Worm (Caenorhabditis elegans) whole organism, late embryonic: Measurements from ENCODE around the gene nas-25.

Experiments used
- K09A11.1 ChIP-seq: sonication (generic microtip); optimal IDR thresholded peaks from 2 replicates; lab custom pipeline; 2017; ENCODE audit warnings: antibody characterized with exemption, mild to moderate bottlenecking, missing genetic modification characterization, missing compliant biosample characterization; ENCODE audit not compliant: insufficient read depth
- ceh-14 ChIP-seq: sonication (generic microtip); optimal IDR thresholded peaks from 2 replicates; lab custom pipeline; 2016; ENCODE audit warnings: missing genotype, missing genetic modification characterization, missing compliant biosample characterization
- ceh-19 ChIP-seq: fragments of 200-800 bp; sonication (Bioruptor generic); optimal IDR thresholded peaks from 2 replicates; lab custom pipeline; 2018; ENCODE audit warnings: mild to moderate bottlenecking, missing genetic modification characterization, missing compliant biosample characterization
- ceh-31 ChIP-seq: sonication (generic microtip); optimal IDR thresholded peaks from 2 replicates; lab custom pipeline; 2016; ENCODE audit warnings: missing genetic modification characterization, missing compliant biosample characterization
- ceh-45 ChIP-seq: fragments of 200-800 bp; sonication (Bioruptor generic); IDR thresholded peaks from 2 replicates; pipeline ENCODE4 v1.3.6; 2022; ENCODE audit warnings: missing genetic modification reagents, missing genetic modification characterization, missing compliant biosample characterization
- che-1 ChIP-seq: sonication (generic microtip); optimal IDR thresholded peaks from 2 replicates; lab custom pipeline; 2016; ENCODE audit warnings: mild to moderate bottlenecking, missing genetic modification characterization, missing compliant biosample characterization
- dmd-4 ChIP-seq: sonication (generic microtip); optimal IDR thresholded peaks from 2 replicates; lab custom pipeline; 2016; ENCODE audit warnings: borderline replicate concordance, missing genetic modification characterization, missing compliant biosample characterization
- dve-1 ChIP-seq: sonication (generic microtip); optimal IDR thresholded peaks from 2 replicates; lab custom pipeline; 2017; ENCODE audit warnings: antibody characterized with exemption, mild to moderate bottlenecking, missing genetic modification characterization, missing compliant biosample characterization
- elt-2 ChIP-seq: sonication (generic microtip); optimal IDR thresholded peaks from 2 replicates; lab custom pipeline; 2016; ENCODE audit warnings: missing genetic modification reagents, missing genetic modification characterization, missing compliant biosample characterization
- gmeb-2 ChIP-seq: sonication (generic microtip); optimal IDR thresholded peaks from 2 replicates; lab custom pipeline; 2016; ENCODE audit warnings: missing genetic modification characterization, inconsistent platforms, missing compliant biosample characterization
- hlh-15 ChIP-seq: sonication (generic microtip); optimal IDR thresholded peaks from 2 replicates; lab custom pipeline; 2016; ENCODE audit warnings: missing genetic modification characterization, missing compliant biosample characterization
- mec-3 ChIP-seq: sonication (generic microtip); optimal IDR thresholded peaks from 2 replicates; lab custom pipeline; 2016; ENCODE audit warnings: borderline replicate concordance, missing genetic modification characterization, missing compliant biosample characterization
- pag-3 ChIP-seq: sonication (generic microtip); optimal IDR thresholded peaks from 2 replicates; lab custom pipeline; 2016; ENCODE audit warnings: missing compliant biosample characterization, missing genetic modification characterization, borderline replicate concordance
- pax-1 ChIP-seq: fragments of 150-350 bp; optimal IDR thresholded peaks from 2 replicates; lab custom pipeline; 2014; ENCODE audit warnings: missing biosample characterization, missing genetic modification characterization
- pqm-1 ChIP-seq: sonication (generic microtip); optimal IDR thresholded peaks from 2 replicates; lab custom pipeline; 2016; ENCODE audit warnings: missing genetic modification characterization, missing compliant biosample characterization
- ref-2 ChIP-seq: sonication (generic microtip); optimal IDR thresholded peaks from 2 replicates; lab custom pipeline; 2016; ENCODE audit warnings: missing genetic modification characterization, missing compliant biosample characterization
- tbx-7 ChIP-seq: sonication (generic microtip); optimal IDR thresholded peaks from 2 replicates; lab custom pipeline; 2016; ENCODE audit warnings: missing genotype, missing genetic modification characterization, missing compliant biosample characterization
- unc-86 ChIP-seq: sonication (generic microtip); optimal IDR thresholded peaks from 2 replicates; lab custom pipeline; 2016; ENCODE audit warnings: missing genetic modification characterization, missing compliant biosample characterization

The nas-25 gene

ce11 chrII:8877032-8877985, 51.4 kb downstream of the nas-25 start:
- TF ChIP-seq ceh-45: no peak
- no peak for TF ChIP-seq pax-1 (tag; lab: Kevin White, UChicago)
- no peak for TF ChIP-seq ceh-19 (GFP tag; lab: Kevin White, UChicago)
- no peak for TF ChIP-seq pqm-1
- TF ChIP-seq mec-3 (tag; lab: Kevin White, UChicago): no peak
- no peak for TF ChIP-seq dve-1 (tag; lab: Kevin White, UChicago)
- TF ChIP-seq ref-2 (tag; lab: Kevin White, UChicago): no peak
- no peak for TF ChIP-seq hlh-15 (tag; lab: Kevin White, UChicago)
- no peak for TF ChIP-seq pag-3 (tag; lab: Kevin White, UChicago)
- no peak for TF ChIP-seq ceh-31 (tag; lab: Kevin White, UChicago)
- TF ChIP-seq che-1 (tag; lab: Kevin White, UChicago): no peak
- TF ChIP-seq tbx-7 (tag; lab: Kevin White, UChicago): no peak
- no peak for TF ChIP-seq dmd-4 (tag; lab: Kevin White, UChicago)
- TF ChIP-seq K09A11.1 (tag; lab: Kevin White, UChicago): no peak
- no peak for TF ChIP-seq elt-2
- TF ChIP-seq ceh-14: no peak
- no peak for TF ChIP-seq unc-86 (tag; lab: Kevin White, UChicago)
- TF ChIP-seq gmeb-2 (tag; lab: Kevin White, UChicago): no peak
